Worm (Caenorhabditis elegans): Measurements from ENCODE around the gene romo-1.

- no peak for TF ChIP-seq flt-1 (GFP tag; IDR thresholded peaks at IDR 0.05)
- no peak for TF ChIP-seq med-1 (GFP tag; optimal IDR thresholded peaks at IDR 0.05; ENCODE audit: insufficient read depth)
- TF ChIP-seq ref-1 (GFP tag; conservative IDR thresholded peaks at IDR 0.05) = no peak
- no peak for TF ChIP-seq ztf-23 (GFP tag; IDR thresholded peaks at IDR 0.05)
- no peak for TF ChIP-seq tab-1 (GFP tag; IDR thresholded peaks at IDR 0.05)
- no peak for TF ChIP-seq klf-2 (GFP tag; conservative IDR thresholded peaks at IDR 0.05)
Measured at ce11 chrII:13235289-13235688, 2.4 kb downstream of the romo-1 start, which contains the start of gene flp-16.
